Worm (Caenorhabditis elegans) whole organism, young adult: Measurements from ENCODE around the gene C48B4.12.

ENCODE experiments used
- B0261.1 ChIP-seq: sonication (generic microtip); optimal IDR thresholded peaks from 2 replicates; lab custom pipeline; 2016; ENCODE audit warnings: mild to moderate bottlenecking, missing genetic modification characterization, moderate library complexity, missing compliant biosample characterization
- F49E8.2 ChIP-seq: sonication (generic microtip); optimal IDR thresholded peaks from 3 replicates; lab custom pipeline; 2017; ENCODE audit warnings: missing genetic modification characterization, mild to moderate bottlenecking, missing compliant biosample characterization, antibody characterized with exemption, moderate library complexity; ENCODE audit not compliant: insufficient read depth
- T07F8.4 ChIP-seq: sonication (generic microtip); optimal IDR thresholded peaks from 2 replicates; lab custom pipeline; 2016; ENCODE audit warnings: mild to moderate bottlenecking, missing genetic modification characterization, moderate library complexity, missing compliant biosample characterization
- Y95B8A.8 ChIP-seq: fragments of 200-800 bp; sonication (Bioruptor generic); IDR thresholded peaks from 2 replicates; pipeline ENCODE4 v1.3.6; 2022; ENCODE audit warnings: missing genetic modification reagents, missing genetic modification characterization, missing compliant biosample characterization
- attf-3 ChIP-seq: fragments of 200-800 bp; sonication (Bioruptor generic); conservative IDR thresholded peaks from 2 replicates; pipeline ENCODE4 v1.3.6; 2022; ENCODE audit warnings: missing genetic modification reagents, missing genetic modification characterization, missing compliant biosample characterization
- bed-2 ChIP-seq: fragments of 200-800 bp; sonication (Bioruptor generic); IDR thresholded peaks from 2 replicates; pipeline ENCODE4 v1.3.6; 2022; ENCODE audit warnings: missing genetic modification reagents, missing genetic modification characterization, missing compliant biosample characterization
- ceh-100 ChIP-seq: fragments of 200-800 bp; sonication (Bioruptor generic); IDR thresholded peaks from 2 replicates; pipeline ENCODE4 v1.3.6; 2022; ENCODE audit warnings: missing genetic modification reagents, missing genetic modification characterization, missing compliant biosample characterization
- ceh-91 ChIP-seq: fragments of 200-800 bp; sonication (Bioruptor generic); IDR thresholded peaks from 2 replicates; pipeline ENCODE4 v1.3.6; 2022; ENCODE audit warnings: missing genetic modification reagents, missing genetic modification characterization, missing compliant biosample characterization
- chd-7 ChIP-seq: sonication (generic microtip); optimal IDR thresholded peaks from 2 replicates; lab custom pipeline; 2016; ENCODE audit warnings: mild to moderate bottlenecking, missing genetic modification characterization, moderate library complexity, missing compliant biosample characterization
- ekl-4 ChIP-seq: fragments of 200-800 bp; sonication (Bioruptor generic); IDR thresholded peaks from 2 replicates; pipeline ENCODE4 v1.3.6; 2022; ENCODE audit warnings: missing genetic modification reagents, missing genetic modification characterization, missing compliant biosample characterization
- hmg-1.2 ChIP-seq: fragments of 200-800 bp; sonication (Bioruptor generic); IDR thresholded peaks from 2 replicates; pipeline ENCODE4 v1.3.6; 2022; ENCODE audit warnings: missing genetic modification reagents, missing genetic modification characterization, missing compliant biosample characterization
- pha-4 ChIP-seq: fragments of 150-350 bp; sonication (generic microtip); optimal IDR thresholded peaks from 2 replicates; lab custom pipeline; 2014; ENCODE audit warnings: missing biosample characterization, missing genetic modification reagents, missing genetic modification characterization
- sea-2 ChIP-seq: fragments of 200-800 bp; sonication (Bioruptor generic); IDR thresholded peaks from 2 replicates; pipeline ENCODE4 v1.3.6; 2022; ENCODE audit warnings: missing genetic modification characterization, missing compliant biosample characterization
- snpc-4 ChIP-seq, 5 experiments: fragments of 150-350 bp in 1 of 5; sonication (generic microtip) in 4 of 5; optimal IDR thresholded peaks; 2 replicates each; lab custom pipeline; 2014 to 2018; ENCODE audit warnings: missing genetic modification characterization in 5 of 5, missing biosample characterization in 3 of 5, antibody characterized with exemption in 2 of 5, mild to moderate bottlenecking in 2 of 5, missing compliant biosample characterization in 2 of 5, missing genotype in 2 of 5, moderate library complexity in 2 of 5, missing genetic modification reagents in 1 of 5

DNA sequence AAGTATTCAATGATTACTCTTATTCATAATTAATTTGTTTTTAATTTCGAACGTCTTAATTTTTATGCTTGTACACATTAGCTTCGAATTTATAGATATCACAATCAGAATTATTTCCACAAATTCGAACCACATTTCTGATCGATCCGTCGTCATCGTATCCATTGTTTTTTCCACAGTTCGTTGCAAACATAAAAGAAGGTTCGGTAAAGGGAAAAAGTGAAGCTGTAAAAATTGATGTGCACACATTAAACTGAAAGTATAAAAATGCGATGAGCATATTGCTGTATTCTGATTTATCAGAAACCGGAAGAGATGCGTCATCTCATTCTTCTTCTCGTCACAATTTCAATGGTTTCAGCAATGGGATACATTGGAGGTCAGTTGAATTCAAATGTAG, at the start of gene C48B4.12:
- TF ChIP-seq chd-7 (tag; lab: Kevin White, UChicago): no peak
- TF ChIP-seq B0261.1 (tag; lab: Kevin White, UChicago): no peak
- no peak for TF ChIP-seq T07F8.4
- TF ChIP-seq ceh-100 (GFP tag; lab: Robert Waterston, UW): no peak
- no peak for TF ChIP-seq ekl-4
- TF ChIP-seq attf-3 (GFP tag; lab: Robert Waterston, UW): no peak
- TF ChIP-seq snpc-4 (GFP tag; optimal IDR thresholded peaks at IDR 0.05; lab: Kevin White, UChicago): no peak
- no peak for TF ChIP-seq snpc-4 (tag; optimal IDR thresholded peaks at IDR 0.05; lab: Kevin White, UChicago)
- no peak for TF ChIP-seq bed-2 (GFP tag; lab: Robert Waterston, UW)
- TF ChIP-seq ceh-91 (GFP tag; lab: Robert Waterston, UW): no peak
- no peak for TF ChIP-seq pha-4 (tag; lab: Kevin White, UChicago)
- TF ChIP-seq hmg-1.2 (GFP tag; lab: Robert Waterston, UW): no peak
- TF ChIP-seq sea-2 (GFP tag; lab: Robert Waterston, UW): no peak
- TF ChIP-seq Y95B8A.8: no peak
- TF ChIP-seq F49E8.2 (tag; lab: Kevin White, UChicago): no peak
